Worm (Caenorhabditis elegans) whole organism, late embryonic: ENCODE data around the gene K02E11.6.

ENCODE experiments used
- C08G9.2 ChIP-seq: sonication (generic microtip); optimal IDR thresholded peaks from 2 replicates; lab custom pipeline; 2016; ENCODE audit warnings: mild to moderate bottlenecking, missing genetic modification characterization, moderate library complexity, missing compliant biosample characterization
- C38D4.7 ChIP-seq: fragments of 200-800 bp; sonication (Bioruptor generic); optimal IDR thresholded peaks from 2 replicates; lab custom pipeline; 2018; ENCODE audit warnings: mild to moderate bottlenecking, missing genetic modification characterization, moderate library complexity, missing compliant biosample characterization
- K02D7.2 ChIP-seq: sonication (generic microtip); optimal IDR thresholded peaks from 2 replicates; lab custom pipeline; 2017; ENCODE audit warnings: mild to moderate bottlenecking, missing genetic modification characterization, missing compliant biosample characterization
- K09A11.1 ChIP-seq: sonication (generic microtip); optimal IDR thresholded peaks from 2 replicates; lab custom pipeline; 2017; ENCODE audit warnings: antibody characterized with exemption, mild to moderate bottlenecking, missing genetic modification characterization, missing compliant biosample characterization; ENCODE audit not compliant: insufficient read depth
- Y22D7AL.16 ChIP-seq: sonication (generic microtip); optimal IDR thresholded peaks from 2 replicates; lab custom pipeline; 2016; ENCODE audit warnings: missing genetic modification characterization, missing compliant biosample characterization
- ahr-1 ChIP-seq: sonication (generic microtip); optimal IDR thresholded peaks from 2 replicates; lab custom pipeline; 2016; ENCODE audit warnings: missing genetic modification characterization, missing compliant biosample characterization
- ama-1 ChIP-seq: fragments of 150-350 bp; optimal IDR thresholded peaks from 2 replicates; lab custom pipeline; 2014
- ceh-18 ChIP-seq: sonication (generic microtip); optimal IDR thresholded peaks from 2 replicates; lab custom pipeline; 2016; ENCODE audit warnings: missing genetic modification characterization, missing compliant biosample characterization
- ceh-22 ChIP-seq: sonication (generic microtip); optimal IDR thresholded peaks from 2 replicates; lab custom pipeline; 2017; ENCODE audit warnings: missing biosample characterization, missing genetic modification characterization
- ceh-30 ChIP-seq: fragments of 150-350 bp; optimal IDR thresholded peaks from 2 replicates; lab custom pipeline; 2014; ENCODE audit warnings: missing biosample characterization, missing genetic modification characterization
- ceh-45 ChIP-seq: fragments of 200-800 bp; sonication (Bioruptor generic); IDR thresholded peaks from 2 replicates; pipeline ENCODE4 v1.3.6; 2022; ENCODE audit warnings: missing genetic modification reagents, missing genetic modification characterization, missing compliant biosample characterization
- che-1 ChIP-seq: sonication (generic microtip); optimal IDR thresholded peaks from 2 replicates; lab custom pipeline; 2016; ENCODE audit warnings: mild to moderate bottlenecking, missing genetic modification characterization, missing compliant biosample characterization
- dve-1 ChIP-seq: sonication (generic microtip); optimal IDR thresholded peaks from 2 replicates; lab custom pipeline; 2017; ENCODE audit warnings: antibody characterized with exemption, mild to moderate bottlenecking, missing genetic modification characterization, missing compliant biosample characterization
- elt-2 ChIP-seq: sonication (generic microtip); optimal IDR thresholded peaks from 2 replicates; lab custom pipeline; 2016; ENCODE audit warnings: missing genetic modification reagents, missing genetic modification characterization, missing compliant biosample characterization
- ets-4 ChIP-seq: sonication (generic microtip); optimal IDR thresholded peaks from 2 replicates; lab custom pipeline; 2016; ENCODE audit warnings: missing genetic modification characterization, missing compliant biosample characterization
- eyg-1 ChIP-seq: sonication (generic microtip); optimal IDR thresholded peaks from 2 replicates; lab custom pipeline; 2016; ENCODE audit warnings: missing genotype, missing genetic modification characterization, missing compliant biosample characterization
- fax-1 ChIP-seq: sonication (generic microtip); optimal IDR thresholded peaks from 2 replicates; lab custom pipeline; 2016; ENCODE audit warnings: missing genotype, missing genetic modification characterization, missing compliant biosample characterization
- gmeb-2 ChIP-seq: sonication (generic microtip); optimal IDR thresholded peaks from 2 replicates; lab custom pipeline; 2016; ENCODE audit warnings: missing genetic modification characterization, inconsistent platforms, missing compliant biosample characterization
- hlh-13 ChIP-seq: fragments of 200-800 bp; sonication (Bioruptor generic); optimal IDR thresholded peaks from 2 replicates; lab custom pipeline; 2018; ENCODE audit warnings: mild to moderate bottlenecking, missing genetic modification characterization, missing compliant biosample characterization
- lin-11 ChIP-seq: fragments of 200-800 bp; sonication (Bioruptor generic); optimal IDR thresholded peaks from 2 replicates; lab custom pipeline; 2018; ENCODE audit warnings: mild to moderate bottlenecking, missing genetic modification characterization, missing compliant biosample characterization
- mec-3 ChIP-seq: sonication (generic microtip); optimal IDR thresholded peaks from 2 replicates; lab custom pipeline; 2016; ENCODE audit warnings: borderline replicate concordance, missing genetic modification characterization, missing compliant biosample characterization
- nhr-11 ChIP-seq: fragments of 150-350 bp; optimal IDR thresholded peaks from 2 replicates; lab custom pipeline; 2014; ENCODE audit warnings: missing biosample characterization, missing genetic modification characterization
- odd-2 ChIP-seq: sonication (generic microtip); optimal IDR thresholded peaks from 2 replicates; lab custom pipeline; 2017; ENCODE audit warnings: antibody characterized with exemption, mild to moderate bottlenecking, missing genetic modification characterization, missing compliant biosample characterization
- pag-3 ChIP-seq: sonication (generic microtip); optimal IDR thresholded peaks from 2 replicates; lab custom pipeline; 2016; ENCODE audit warnings: missing compliant biosample characterization, missing genetic modification characterization, borderline replicate concordance
- pha-2 ChIP-seq: sonication (generic microtip); optimal IDR thresholded peaks from 2 replicates; lab custom pipeline; 2017; ENCODE audit warnings: mild to moderate bottlenecking, missing genetic modification characterization, missing compliant biosample characterization
- pros-1 ChIP-seq: fragments of 150-350 bp; optimal IDR thresholded peaks from 2 replicates; lab custom pipeline; 2014; ENCODE audit warnings: missing biosample characterization, missing genetic modification reagents, missing genetic modification characterization
- ref-2 ChIP-seq: sonication (generic microtip); optimal IDR thresholded peaks from 2 replicates; lab custom pipeline; 2016; ENCODE audit warnings: missing genetic modification characterization, missing compliant biosample characterization
- sox-2 ChIP-seq: fragments of 200-800 bp; sonication (Bioruptor generic); IDR thresholded peaks from 2 replicates; pipeline ENCODE4 v1.3.6; 2022; ENCODE audit warnings: missing genetic modification reagents, missing genetic modification characterization, missing compliant biosample characterization
- syd-9 ChIP-seq: sonication (generic microtip); optimal IDR thresholded peaks from 2 replicates; lab custom pipeline; 2016; ENCODE audit warnings: mild to moderate bottlenecking, missing genetic modification characterization, moderate library complexity, missing compliant biosample characterization
- tbx-7 ChIP-seq: sonication (generic microtip); optimal IDR thresholded peaks from 2 replicates; lab custom pipeline; 2016; ENCODE audit warnings: missing genotype, missing genetic modification characterization, missing compliant biosample characterization
- ttx-3 ChIP-seq: sonication (generic microtip); optimal IDR thresholded peaks from 2 replicates; lab custom pipeline; 2016; ENCODE audit warnings: missing genetic modification reagents, missing genetic modification characterization, missing compliant biosample characterization
- unc-3 ChIP-seq, 2 experiments: fragments of 200-800 bp in 1 of 2; sonication (Bioruptor generic) in 1 of 2; sonication (generic microtip) in 1 of 2; conservative IDR thresholded peaks in 1 of 2; optimal IDR thresholded peaks in 1 of 2; 2 replicates each; pipeline versions ENCODE4 v1.3.6 to Lab custom; 2016 to 2022; ENCODE audit warnings: missing compliant biosample characterization in 2 of 2, missing genetic modification characterization in 2 of 2, missing genetic modification reagents in 1 of 2
- unc-42 ChIP-seq: sonication (generic microtip); optimal IDR thresholded peaks from 2 replicates; lab custom pipeline; 2016; ENCODE audit warnings: missing genotype, missing genetic modification characterization, missing compliant biosample characterization
- unc-86 ChIP-seq: sonication (generic microtip); optimal IDR thresholded peaks from 2 replicates; lab custom pipeline; 2016; ENCODE audit warnings: missing genetic modification characterization, missing compliant biosample characterization
- ztf-16 ChIP-seq: sonication (generic microtip); optimal IDR thresholded peaks from 2 replicates; lab custom pipeline; 2017; ENCODE audit warnings: missing genetic modification characterization, missing compliant biosample characterization

Gene K02E11.6

DNA sequence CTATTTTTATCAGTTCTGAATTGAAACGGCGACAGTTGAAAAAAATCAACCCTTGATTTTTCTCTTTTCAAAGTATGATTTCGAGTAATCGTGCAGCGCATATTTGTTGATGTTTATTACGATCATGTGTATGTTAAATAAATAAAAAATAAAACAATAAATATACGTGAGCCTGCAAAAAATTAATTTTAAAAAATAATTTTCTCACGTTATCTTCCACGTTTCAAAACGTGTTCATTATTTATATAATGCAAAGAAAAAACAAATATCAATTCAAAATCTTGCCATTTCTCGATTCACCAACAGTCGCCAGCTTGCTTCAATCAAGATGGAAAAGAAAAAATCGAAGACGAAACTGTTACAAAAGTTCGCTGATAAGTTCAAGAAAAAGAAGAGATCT is 34.6 kb downstream of the K02E11.6 start, which contains the start of gene F40G12.10:
Gene F40G12.10, plus strand, starts transcription at position 301 of the 400 bp plus-strand sequence.
- TF ChIP-seq ztf-16, result no peak
- no peak for TF ChIP-seq ceh-45
- TF ChIP-seq K02D7.2 (tag; lab: Kevin White, UChicago), result no peak

DNA sequence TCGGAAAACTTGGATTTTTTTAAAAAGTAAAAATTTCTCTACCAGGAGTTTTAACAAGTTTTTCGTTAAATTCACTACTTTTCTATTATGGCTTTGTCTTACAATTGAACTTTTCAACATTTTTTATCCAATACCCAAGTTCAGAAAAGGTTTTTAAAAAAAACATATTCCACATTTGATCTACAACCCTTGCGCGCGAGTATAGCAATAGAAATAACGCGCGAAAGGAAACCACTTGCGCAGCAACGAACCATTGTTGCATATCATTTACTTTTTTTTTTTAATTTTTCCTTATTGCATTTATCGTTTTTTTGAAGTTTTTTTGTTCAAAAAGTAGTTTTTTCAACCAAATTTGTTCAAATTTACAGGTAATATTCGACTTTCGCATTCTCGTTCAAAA is 37.2 kb downstream of the K02E11.6 start, which contains the start of gene F40G12.11:
Gene F40G12.11, plus strand, starts transcription at position 369 of the 400 bp plus-strand sequence.
- TF ChIP-seq ttx-3 (tag; lab: Kevin White, UChicago), result no peak
- TF ChIP-seq sox-2, result no peak
- TF ChIP-seq ref-2 (tag; lab: Kevin White, UChicago), result no peak
- TF ChIP-seq eyg-1 (tag; lab: Kevin White, UChicago), result no peak
- TF ChIP-seq, all 69 proteins: peak for 0

DNA sequence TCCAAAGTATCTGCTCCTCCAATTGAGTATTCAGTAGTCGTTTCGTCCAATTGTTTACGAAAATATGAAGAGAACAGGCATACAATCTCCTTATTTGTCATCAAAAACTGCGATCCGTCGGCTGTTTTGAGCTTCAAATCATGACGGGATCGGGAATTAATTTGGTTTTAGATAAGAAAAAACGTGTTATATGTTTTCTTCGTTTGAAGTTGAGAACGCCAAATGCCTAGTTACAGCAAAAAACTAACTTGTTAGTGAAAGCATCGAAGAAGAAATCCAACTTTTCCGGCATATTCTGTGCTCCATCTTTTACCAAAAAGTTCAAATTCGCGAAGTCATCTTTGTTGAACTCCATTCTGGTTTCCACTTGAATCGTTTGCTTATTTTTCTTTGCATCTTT is 40.8 kb downstream of the K02E11.6 start, which contains the start of gene F14D7.1:
Gene F14D7.1, minus strand, starts transcription at position 101 of the 400 bp plus-strand sequence.
- no peak for TF ChIP-seq hlh-13 (GFP tag; lab: Kevin White, UChicago)
- no peak for TF ChIP-seq pha-2
- no peak for TF ChIP-seq nhr-11 (tag; lab: Kevin White, UChicago)
- TF ChIP-seq fax-1 (tag; lab: Kevin White, UChicago), result no peak
- TF ChIP-seq K09A11.1, result no peak
- no peak for TF ChIP-seq unc-3 (GFP tag; conservative IDR thresholded peaks at IDR 0.05; lab: Robert Waterston, UW)
- TF ChIP-seq unc-3 (tag; optimal IDR thresholded peaks at IDR 0.05; lab: Kevin White, UChicago), result no peak
- no peak for TF ChIP-seq C08G9.2 (tag; lab: Kevin White, UChicago)
- TF ChIP-seq ama-1 (lab: Kevin White, UChicago), result no peak
- TF ChIP-seq pag-3 (tag; lab: Kevin White, UChicago), result no peak
- no peak for TF ChIP-seq ceh-30 (tag; lab: Kevin White, UChicago)
- TF ChIP-seq tbx-7 (tag; lab: Kevin White, UChicago), result no peak
- TF ChIP-seq Y22D7AL.16 (tag; lab: Kevin White, UChicago), result no peak
- TF ChIP-seq syd-9, result no peak
- TF ChIP-seq ceh-45, result no peak
- TF ChIP-seq dve-1 (tag; lab: Kevin White, UChicago), result no peak

DNA sequence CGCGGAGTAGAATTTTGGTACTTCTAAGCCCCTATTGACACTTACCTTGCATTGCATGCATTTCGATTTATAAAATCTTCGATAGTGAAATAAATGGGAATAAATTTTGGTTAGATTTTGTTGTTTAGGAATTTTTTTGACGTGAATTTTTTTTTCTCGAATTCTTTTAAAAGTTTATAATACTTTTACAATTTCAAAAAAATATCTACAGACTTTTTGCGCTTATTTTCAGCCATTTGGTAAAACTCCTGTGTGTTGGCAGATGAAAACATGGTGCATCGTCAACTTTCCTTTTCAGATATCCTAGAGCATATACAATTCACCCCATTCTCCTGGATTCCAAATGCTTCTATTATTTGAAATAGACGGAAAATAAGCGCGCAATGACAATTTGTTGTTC is 42.0 kb downstream of the K02E11.6 start, which contains the start of gene F14D7.18:
Gene F14D7.18, minus strand, starts transcription at position 101 of the 400 bp plus-strand sequence.
- TF ChIP-seq ztf-16, result no peak
- TF ChIP-seq gmeb-2, result no peak
- TF ChIP-seq ttx-3 (tag; lab: Kevin White, UChicago), result no peak
- TF ChIP-seq lin-11 (tag; lab: Kevin White, UChicago), result no peak
- no peak for TF ChIP-seq C38D4.7 (GFP tag; lab: Kevin White, UChicago)
- no peak for TF ChIP-seq C08G9.2 (tag; lab: Kevin White, UChicago)
- no peak for TF ChIP-seq mec-3 (tag; lab: Kevin White, UChicago)
- TF ChIP-seq che-1 (tag; lab: Kevin White, UChicago), result no peak
- no peak for TF ChIP-seq unc-42

DNA sequence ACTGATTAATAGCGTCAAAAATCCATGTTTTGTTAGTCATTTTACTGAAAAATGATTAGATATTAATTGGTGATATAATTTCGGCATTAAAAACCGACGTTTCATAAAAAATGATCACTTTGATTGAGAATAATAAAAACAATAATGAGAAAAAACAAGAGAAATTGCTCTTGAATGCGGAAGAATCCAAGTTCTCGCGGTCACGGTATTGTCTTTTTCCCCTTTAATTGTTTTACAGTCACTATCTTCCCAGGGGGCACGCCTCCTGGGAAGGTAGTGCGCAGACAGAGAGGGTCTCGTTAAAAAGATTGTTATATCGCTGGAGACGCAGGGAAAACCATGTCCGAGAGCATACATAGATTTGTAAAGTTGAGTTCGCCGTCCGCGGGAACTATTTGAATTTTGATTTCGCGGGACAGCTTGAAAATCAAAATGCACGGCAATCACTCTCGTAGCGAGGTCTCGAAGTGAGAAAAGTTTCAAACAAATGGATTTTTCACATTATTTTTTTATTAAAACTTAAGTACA is 45.1 kb downstream of the K02E11.6 start, which contains the start of gene F14D7.2:
Gene F14D7.2, minus strand, starts transcription at position 51 of the 528 bp plus-strand sequence.
- TF ChIP-seq fax-1 (tag; lab: Kevin White, UChicago) (no peak), syd-9 (no peak), ets-4 (no peak)

DNA sequence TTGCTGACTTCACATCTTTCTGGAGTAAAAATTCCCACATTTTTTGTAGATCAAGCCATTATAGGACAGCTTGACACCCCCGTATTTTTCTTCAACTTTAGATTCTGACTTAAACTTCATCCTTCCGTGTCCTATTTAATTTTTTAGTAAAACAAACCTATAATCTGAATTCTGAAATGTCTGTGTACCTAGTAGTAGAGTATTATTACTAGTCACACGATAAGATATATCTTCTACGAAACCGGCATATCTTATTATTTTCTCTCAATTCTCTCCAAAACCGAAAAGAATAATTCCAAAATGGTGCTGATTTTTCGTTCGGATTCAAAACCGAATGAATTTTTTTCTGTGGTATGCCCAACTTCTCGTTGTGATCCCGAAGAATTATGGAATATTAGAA is 45.8 kb downstream of the K02E11.6 start, which contains the start of gene F14D7.9:
Gene F14D7.9, plus strand, starts transcription at position 301 of the 400 bp plus-strand sequence.
- TF ChIP-seq unc-86, result no peak
- TF ChIP-seq ceh-18 (tag; lab: Kevin White, UChicago), result no peak
- TF ChIP-seq hlh-13 (GFP tag; lab: Kevin White, UChicago), result no peak
- no peak for TF ChIP-seq ceh-22
- no peak for TF ChIP-seq odd-2 (tag; lab: Kevin White, UChicago)
- TF ChIP-seq C08G9.2 (tag; lab: Kevin White, UChicago), result no peak
- TF ChIP-seq pros-1, result no peak
- TF ChIP-seq ahr-1 (tag; lab: Kevin White, UChicago), result no peak
- no peak for TF ChIP-seq lin-11 (tag; lab: Kevin White, UChicago)
- no peak for TF ChIP-seq unc-42
- TF ChIP-seq elt-2, result no peak
